Worm (Caenorhabditis elegans): Measurements from ENCODE around the gene mcu-1.

ce11 chrIV:5949964-5950363, 10.9 kb upstream of the mcu-1 start:
- no peak for TF ChIP-seq ama-1 (optimal IDR thresholded peaks at IDR 0.05)
- TF ChIP-seq hpl-2 (GFP tag; optimal IDR thresholded peaks at IDR 0.05) = no peak
- peak; percentile 15 for TF ChIP-seq snpc-4 (tag; optimal IDR thresholded peaks at IDR 0.05)
- TF ChIP-seq nhr-237 (tag; optimal IDR thresholded peaks at IDR 0.05) = no peak
- TF ChIP-seq nhr-28 (tag; optimal IDR thresholded peaks at IDR 0.05) = no peak
- TF ChIP-seq nhr-71 (tag; optimal IDR thresholded peaks at IDR 0.05) = no peak
- no peak for TF ChIP-seq ztf-11 (tag; optimal IDR thresholded peaks at IDR 0.05)
- TF ChIP-seq blmp-1 (tag; optimal IDR thresholded peaks at IDR 0.05) = no peak
- no peak for TF ChIP-seq ceh-63 (GFP tag; optimal IDR thresholded peaks at IDR 0.05)
